Worm (Caenorhabditis elegans): Measurements from ENCODE around the gene fbxb-58.

Gene fbxb-58

ce11 chrX:1643442-1644096, 15.6 kb downstream of the fbxb-58 start (continued):
- TF ChIP-seq nhr-27 (tag; optimal IDR thresholded peaks at IDR 0.05) (no peak), ztf-25 (GFP tag; IDR thresholded peaks at IDR 0.05) (no peak), ZK185.1 (tag; optimal IDR thresholded peaks at IDR 0.05; ENCODE audit: poor library complexity, severe bottlenecking) (no peak), aptf-2 (GFP tag; conservative IDR thresholded peaks at IDR 0.05) (no peak), dox-1 (GFP tag; IDR thresholded peaks at IDR 0.05) (no peak), aptf-3 (GFP tag; IDR thresholded peaks at IDR 0.05) (no peak), egrh-3 (GFP tag; IDR thresholded peaks at IDR 0.05) (no peak), zim-3 (tag; optimal IDR thresholded peaks at IDR 0.05) (no peak), attf-5 (GFP tag; optimal IDR thresholded peaks at IDR 0.05) (no peak), lin-26 (GFP tag; IDR thresholded peaks at IDR 0.05) (no peak), B0261.1 (tag; optimal IDR thresholded peaks at IDR 0.05) (peak; percentile 46), chd-7 (tag; optimal IDR thresholded peaks at IDR 0.05) (no peak), K11D2.4 (GFP tag; IDR thresholded peaks at IDR 0.05) (no peak), dpl-1 (GFP tag; optimal IDR thresholded peaks at IDR 0.05) (no peak), sdz-38 (tag; optimal IDR thresholded peaks at IDR 0.05) (no peak), bed-2 (GFP tag; IDR thresholded peaks at IDR 0.05) (no peak), F39B2.1 (GFP tag; IDR thresholded peaks at IDR 0.05) (no peak), sea-2 (GFP tag; IDR thresholded peaks at IDR 0.05) (no peak), madf-10 (tag; optimal IDR thresholded peaks at IDR 0.05) (no peak), ztf-6 (GFP tag; IDR thresholded peaks at IDR 0.05) (no peak), attf-3 (GFP tag; conservative IDR thresholded peaks at IDR 0.05) (no peak), lir-1 (GFP tag; conservative IDR thresholded peaks at IDR 0.05) (no peak), let-607 (tag; optimal IDR thresholded peaks at IDR 0.05) (no peak), mes-4 (tag; optimal IDR thresholded peaks at IDR 0.05) (no peak)

ce11 chrX:1651668-1652067, 23.7 kb downstream of the fbxb-58 start, which contains the start of gene ZK380.4:
ZK380.4 (minus strand) TSS chrX:1651994.
- TF ChIP-seq ceh-79 (tag; optimal IDR thresholded peaks at IDR 0.05), result no peak
- TF ChIP-seq chd-7 (tag; optimal IDR thresholded peaks at IDR 0.05), result no peak
- no peak for TF ChIP-seq aptf-3 (GFP tag; IDR thresholded peaks at IDR 0.05)
- TF ChIP-seq ZK185.1 (tag; optimal IDR thresholded peaks at IDR 0.05; ENCODE audit: poor library complexity, severe bottlenecking), result no peak
- TF ChIP-seq snpc-1.3 (tag; optimal IDR thresholded peaks at IDR 0.05; ENCODE audit: insufficient read depth), result no peak
- no peak for TF ChIP-seq ztf-28 (GFP tag; IDR thresholded peaks at IDR 0.05)
- TF ChIP-seq ceh-100 (GFP tag; IDR thresholded peaks at IDR 0.05), result no peak
- TF ChIP-seq nhr-120 (GFP tag; IDR thresholded peaks at IDR 0.05), result no peak
- TF ChIP-seq ama-1 (optimal IDR thresholded peaks at IDR 0.05), result no peak
- TF ChIP-seq ama-1 (GFP tag; optimal IDR thresholded peaks at IDR 0.05), result no peak
- TF ChIP-seq dox-1 (GFP tag; IDR thresholded peaks at IDR 0.05), result no peak
- no peak for TF ChIP-seq F23B12.7 (tag; optimal IDR thresholded peaks at IDR 0.05; ENCODE audit: insufficient read depth)
- TF ChIP-seq F10E7.11 (tag; optimal IDR thresholded peaks at IDR 0.05), result no peak
- TF ChIP-seq Y67H2A.10 (GFP tag; conservative IDR thresholded peaks at IDR 0.05), result no peak
- no peak for TF ChIP-seq Y53F4B.3 (GFP tag; IDR thresholded peaks at IDR 0.05)
- no peak for TF ChIP-seq xnd-1 (tag; optimal IDR thresholded peaks at IDR 0.05)
- no peak for TF ChIP-seq lsy-27 (tag; optimal IDR thresholded peaks at IDR 0.05; ENCODE audit: borderline replicate concordance, insufficient read depth)
- no peak for TF ChIP-seq lir-1 (GFP tag; conservative IDR thresholded peaks at IDR 0.05)
- no peak for TF ChIP-seq tbp1 (GFP tag; optimal IDR thresholded peaks at IDR 0.05)

All from whole organism, young adult.